Worm (Caenorhabditis elegans) whole organism, mixed stage, embryonic: ENCODE data around the gene C44C11.6.

Experiments
- ceh-83 ChIP-seq: fragments of 200-800 bp; sonication (Bioruptor generic); optimal IDR thresholded peaks from 2 replicates; lab custom pipeline; 2018; ENCODE audit warnings: mild to moderate bottlenecking, missing genetic modification characterization, missing compliant biosample characterization
- drap-1 ChIP-seq: fragments of 200-800 bp; sonication (Bioruptor generic); optimal IDR thresholded peaks from 3 replicates; lab custom pipeline; 2018; ENCODE audit warnings: mild to moderate bottlenecking, missing genetic modification characterization, missing compliant biosample characterization
- elt-1 ChIP-seq: sonication (generic microtip); optimal IDR thresholded peaks from 2 replicates; lab custom pipeline; 2017; ENCODE audit warnings: missing genetic modification characterization, mild to moderate bottlenecking, missing compliant biosample characterization, antibody characterized with exemption, moderate library complexity, borderline replicate concordance; ENCODE audit not compliant: insufficient read depth
- elt-3 ChIP-seq: fragments of 150-350 bp; optimal IDR thresholded peaks from 2 replicates; lab custom pipeline; 2014; ENCODE audit warnings: missing biosample characterization, missing genetic modification characterization
- lin-13 ChIP-seq: fragments of 150-350 bp; optimal IDR thresholded peaks from 2 replicates; lab custom pipeline; 2014; ENCODE audit warnings: missing biosample characterization, missing genetic modification characterization
- lsy-2 ChIP-seq: fragments of 150-350 bp; optimal IDR thresholded peaks from 2 replicates; lab custom pipeline; 2014; ENCODE audit warnings: missing biosample characterization, missing genetic modification characterization
- mab-5 ChIP-seq: fragments of 150-350 bp; optimal IDR thresholded peaks from 2 replicates; lab custom pipeline; 2014; ENCODE audit warnings: missing biosample characterization, missing genetic modification characterization
- mep-1 ChIP-seq: fragments of 150-350 bp; optimal IDR thresholded peaks from 2 replicates; lab custom pipeline; 2017; ENCODE audit warnings: missing biosample characterization, missing genetic modification reagents, missing genetic modification characterization, inconsistent platforms
- nhr-12 ChIP-seq: fragments of 150-350 bp; optimal IDR thresholded peaks from 2 replicates; lab custom pipeline; 2014; ENCODE audit warnings: missing biosample characterization, missing genetic modification characterization
- nhr-237 ChIP-seq: fragments of 150-350 bp; optimal IDR thresholded peaks from 2 replicates; lab custom pipeline; 2014; ENCODE audit warnings: missing biosample characterization, missing genetic modification characterization
- pha-4 ChIP-seq: fragments of 150-350 bp; optimal IDR thresholded peaks from 2 replicates; lab custom pipeline; 2018; ENCODE audit warnings: missing biosample characterization, missing genetic modification reagents, missing genetic modification characterization
- snpc-4 ChIP-seq: fragments of 150-350 bp; optimal IDR thresholded peaks from 2 replicates; lab custom pipeline; 2014; ENCODE audit warnings: missing biosample characterization, missing genetic modification characterization
- sptf-1 ChIP-seq: sonication (generic microtip); optimal IDR thresholded peaks from 2 replicates; lab custom pipeline; 2017; ENCODE audit warnings: mild to moderate bottlenecking, missing genetic modification characterization, moderate library complexity, missing compliant biosample characterization
- unc-62 ChIP-seq: fragments of 150-350 bp; optimal IDR thresholded peaks from 2 replicates; lab custom pipeline; 2014; ENCODE audit warnings: missing biosample characterization, missing genetic modification reagents, missing genetic modification characterization

DNA sequence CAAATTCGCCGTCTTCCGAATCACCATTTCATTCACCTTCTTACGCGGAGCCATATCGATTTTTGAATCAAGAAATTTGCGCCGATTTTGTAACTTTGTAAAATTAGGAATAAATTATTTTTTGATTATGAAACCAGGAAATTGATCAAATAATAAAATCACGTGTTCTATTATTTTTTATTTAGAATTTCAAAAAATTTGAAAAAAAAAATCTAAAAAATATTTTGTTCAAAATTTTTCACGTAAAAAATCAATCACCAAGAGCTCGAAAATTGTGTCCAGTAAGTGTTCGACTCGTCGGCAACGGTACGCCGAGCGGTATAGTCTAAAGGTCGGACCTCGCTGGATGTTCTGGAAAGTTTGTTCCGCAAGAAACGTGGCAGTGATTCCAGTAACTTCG is 49.1 kb downstream of the C44C11.6 start, which contains the start of gene Y57A10B.7:
- no peak for TF ChIP-seq nhr-237 (tag; lab: Kevin White, UChicago)
- TF ChIP-seq pha-4 (tag; lab: Kevin White, UChicago): no peak
- TF ChIP-seq snpc-4 (tag; lab: Kevin White, UChicago): no peak
- no peak for TF ChIP-seq mab-5
- TF ChIP-seq sptf-1: no peak
- no peak for TF ChIP-seq unc-62 (GFP tag; lab: Kevin White, UChicago)
- TF ChIP-seq elt-1 (tag; lab: Kevin White, UChicago): no peak
- no peak for TF ChIP-seq mep-1 (tag; lab: Kevin White, UChicago)
- TF ChIP-seq elt-3 (tag; lab: Kevin White, UChicago): no peak
- no peak for TF ChIP-seq lin-13
- TF ChIP-seq drap-1 (GFP tag; lab: Kevin White, UChicago): no peak
- no peak for TF ChIP-seq nhr-12 (tag; lab: Kevin White, UChicago)
- no peak for TF ChIP-seq ceh-83 (GFP tag; lab: Kevin White, UChicago)
- no peak for TF ChIP-seq lsy-2
